Worm (Caenorhabditis elegans) whole organism, late embryonic: ENCODE measurements around the gene C02F4.4.
A peak's percentile ranks its signal among the peaks of the same experiment; 100 is the strongest.

Experiments
- C08G9.2 ChIP-seq: sonication (generic microtip); optimal IDR thresholded peaks from 2 replicates; lab custom pipeline; 2016; ENCODE audit warnings: mild to moderate bottlenecking, missing genetic modification characterization, moderate library complexity, missing compliant biosample characterization
- F13H6.1 ChIP-seq: sonication (generic microtip); optimal IDR thresholded peaks from 2 replicates; lab custom pipeline; 2016; ENCODE audit warnings: missing genetic modification characterization, missing compliant biosample characterization
- K02D7.2 ChIP-seq: sonication (generic microtip); optimal IDR thresholded peaks from 2 replicates; lab custom pipeline; 2017; ENCODE audit warnings: mild to moderate bottlenecking, missing genetic modification characterization, missing compliant biosample characterization
- Y22D7AL.16 ChIP-seq: sonication (generic microtip); optimal IDR thresholded peaks from 2 replicates; lab custom pipeline; 2016; ENCODE audit warnings: missing genetic modification characterization, missing compliant biosample characterization
- ahr-1 ChIP-seq: sonication (generic microtip); optimal IDR thresholded peaks from 2 replicates; lab custom pipeline; 2016; ENCODE audit warnings: missing genetic modification characterization, missing compliant biosample characterization
- ama-1 ChIP-seq: fragments of 150-350 bp; optimal IDR thresholded peaks from 2 replicates; lab custom pipeline; 2014
- ceh-14 ChIP-seq: sonication (generic microtip); optimal IDR thresholded peaks from 2 replicates; lab custom pipeline; 2016; ENCODE audit warnings: missing genotype, missing genetic modification characterization, missing compliant biosample characterization
- ceh-19 ChIP-seq: fragments of 200-800 bp; sonication (Bioruptor generic); optimal IDR thresholded peaks from 2 replicates; lab custom pipeline; 2018; ENCODE audit warnings: mild to moderate bottlenecking, missing genetic modification characterization, missing compliant biosample characterization
- ceh-2 ChIP-seq: sonication (generic microtip); optimal IDR thresholded peaks from 2 replicates; lab custom pipeline; 2016; ENCODE audit warnings: missing genotype, missing genetic modification characterization, missing compliant biosample characterization
- ceh-22 ChIP-seq: sonication (generic microtip); optimal IDR thresholded peaks from 2 replicates; lab custom pipeline; 2017; ENCODE audit warnings: missing biosample characterization, missing genetic modification characterization
- ceh-24 ChIP-seq: sonication (generic microtip); optimal IDR thresholded peaks from 2 replicates; lab custom pipeline; 2016; ENCODE audit warnings: mild to moderate bottlenecking, missing genetic modification characterization, missing compliant biosample characterization
- ceh-34 ChIP-seq: sonication (generic microtip); optimal IDR thresholded peaks from 2 replicates; lab custom pipeline; 2016; ENCODE audit warnings: mild to moderate bottlenecking, missing genetic modification characterization, missing compliant biosample characterization
- ceh-45 ChIP-seq: fragments of 200-800 bp; sonication (Bioruptor generic); IDR thresholded peaks from 2 replicates; pipeline ENCODE4 v1.3.6; 2022; ENCODE audit warnings: missing genetic modification reagents, missing genetic modification characterization, missing compliant biosample characterization
- ceh-48 ChIP-seq: sonication (generic microtip); optimal IDR thresholded peaks from 2 replicates; lab custom pipeline; 2016; ENCODE audit warnings: missing genetic modification characterization, inconsistent platforms, missing compliant biosample characterization
- ceh-6 ChIP-seq: fragments of 200-800 bp; sonication (Bioruptor generic); optimal IDR thresholded peaks from 2 replicates; lab custom pipeline; 2018; ENCODE audit warnings: mild to moderate bottlenecking, missing genetic modification characterization, missing compliant biosample characterization
- che-1 ChIP-seq: sonication (generic microtip); optimal IDR thresholded peaks from 2 replicates; lab custom pipeline; 2016; ENCODE audit warnings: mild to moderate bottlenecking, missing genetic modification characterization, missing compliant biosample characterization
- dmd-4 ChIP-seq: sonication (generic microtip); optimal IDR thresholded peaks from 2 replicates; lab custom pipeline; 2016; ENCODE audit warnings: borderline replicate concordance, missing genetic modification characterization, missing compliant biosample characterization
- dve-1 ChIP-seq: sonication (generic microtip); optimal IDR thresholded peaks from 2 replicates; lab custom pipeline; 2017; ENCODE audit warnings: antibody characterized with exemption, mild to moderate bottlenecking, missing genetic modification characterization, missing compliant biosample characterization
- elt-2 ChIP-seq: sonication (generic microtip); optimal IDR thresholded peaks from 2 replicates; lab custom pipeline; 2016; ENCODE audit warnings: missing genetic modification reagents, missing genetic modification characterization, missing compliant biosample characterization
- elt-4 ChIP-seq: sonication (generic microtip); optimal IDR thresholded peaks from 2 replicates; lab custom pipeline; 2016; ENCODE audit warnings: missing genetic modification characterization, missing compliant biosample characterization
- eyg-1 ChIP-seq: sonication (generic microtip); optimal IDR thresholded peaks from 2 replicates; lab custom pipeline; 2016; ENCODE audit warnings: missing genotype, missing genetic modification characterization, missing compliant biosample characterization
- fax-1 ChIP-seq: sonication (generic microtip); optimal IDR thresholded peaks from 2 replicates; lab custom pipeline; 2016; ENCODE audit warnings: missing genotype, missing genetic modification characterization, missing compliant biosample characterization
- gmeb-2 ChIP-seq: sonication (generic microtip); optimal IDR thresholded peaks from 2 replicates; lab custom pipeline; 2016; ENCODE audit warnings: missing genetic modification characterization, inconsistent platforms, missing compliant biosample characterization
- hlh-30 ChIP-seq: sonication (generic microtip); optimal IDR thresholded peaks from 2 replicates; lab custom pipeline; 2017; ENCODE audit warnings: antibody characterized with exemption, missing genetic modification characterization, missing compliant biosample characterization; ENCODE audit not compliant: insufficient read depth
- hlh-6 ChIP-seq: sonication (generic microtip); optimal IDR thresholded peaks from 2 replicates; lab custom pipeline; 2016; ENCODE audit warnings: missing genotype, missing genetic modification characterization, missing compliant biosample characterization
- hlh-8 ChIP-seq: sonication (generic microtip); optimal IDR thresholded peaks from 2 replicates; lab custom pipeline; 2016; ENCODE audit warnings: missing genotype, missing genetic modification characterization, missing compliant biosample characterization
- lim-6 ChIP-seq: sonication (generic microtip); optimal IDR thresholded peaks from 2 replicates; lab custom pipeline; 2016; ENCODE audit warnings: missing genetic modification characterization, missing compliant biosample characterization
- lin-11 ChIP-seq: fragments of 200-800 bp; sonication (Bioruptor generic); optimal IDR thresholded peaks from 2 replicates; lab custom pipeline; 2018; ENCODE audit warnings: mild to moderate bottlenecking, missing genetic modification characterization, missing compliant biosample characterization
- madf-2 ChIP-seq: sonication (generic microtip); optimal IDR thresholded peaks from 2 replicates; lab custom pipeline; 2017; ENCODE audit warnings: missing genetic modification characterization, missing compliant biosample characterization
- mec-3 ChIP-seq: sonication (generic microtip); optimal IDR thresholded peaks from 2 replicates; lab custom pipeline; 2016; ENCODE audit warnings: borderline replicate concordance, missing genetic modification characterization, missing compliant biosample characterization
- nhr-11 ChIP-seq: fragments of 150-350 bp; optimal IDR thresholded peaks from 2 replicates; lab custom pipeline; 2014; ENCODE audit warnings: missing biosample characterization, missing genetic modification characterization
- nhr-232 ChIP-seq: sonication (generic microtip); optimal IDR thresholded peaks from 2 replicates; lab custom pipeline; 2016; ENCODE audit warnings: missing genetic modification characterization, missing compliant biosample characterization
- odd-2 ChIP-seq: sonication (generic microtip); optimal IDR thresholded peaks from 2 replicates; lab custom pipeline; 2017; ENCODE audit warnings: antibody characterized with exemption, mild to moderate bottlenecking, missing genetic modification characterization, missing compliant biosample characterization
- pag-3 ChIP-seq: sonication (generic microtip); optimal IDR thresholded peaks from 2 replicates; lab custom pipeline; 2016; ENCODE audit warnings: missing compliant biosample characterization, missing genetic modification characterization, borderline replicate concordance
- pat-9 ChIP-seq: fragments of 200-800 bp; sonication (Bioruptor generic); optimal IDR thresholded peaks from 2 replicates; lab custom pipeline; 2018; ENCODE audit warnings: mild to moderate bottlenecking, missing genetic modification characterization, moderate library complexity, missing compliant biosample characterization
- pax-1 ChIP-seq: fragments of 150-350 bp; optimal IDR thresholded peaks from 2 replicates; lab custom pipeline; 2014; ENCODE audit warnings: missing biosample characterization, missing genetic modification characterization
- pha-4 ChIP-seq: fragments of 150-350 bp; optimal IDR thresholded peaks from 2 replicates; lab custom pipeline; 2018; ENCODE audit warnings: missing biosample characterization, missing genetic modification reagents, missing genetic modification characterization
- pqm-1 ChIP-seq: sonication (generic microtip); optimal IDR thresholded peaks from 2 replicates; lab custom pipeline; 2016; ENCODE audit warnings: missing genetic modification characterization, missing compliant biosample characterization
- pros-1 ChIP-seq: fragments of 150-350 bp; optimal IDR thresholded peaks from 2 replicates; lab custom pipeline; 2014; ENCODE audit warnings: missing biosample characterization, missing genetic modification reagents, missing genetic modification characterization
- rnt-1 ChIP-seq: sonication (generic microtip); optimal IDR thresholded peaks from 2 replicates; lab custom pipeline; 2016; ENCODE audit warnings: missing genetic modification characterization, missing compliant biosample characterization
- sdc-2 ChIP-seq: sonication (generic microtip); optimal IDR thresholded peaks from 2 replicates; lab custom pipeline; 2016; ENCODE audit warnings: missing genotype, missing genetic modification characterization, missing compliant biosample characterization
- sox-4 ChIP-seq: sonication (generic microtip); optimal IDR thresholded peaks from 2 replicates; lab custom pipeline; 2017; ENCODE audit warnings: mild to moderate bottlenecking, missing genetic modification characterization, inconsistent platforms, missing compliant biosample characterization
- tbx-2 ChIP-seq: sonication (generic microtip); optimal IDR thresholded peaks from 2 replicates; lab custom pipeline; 2016; ENCODE audit warnings: missing genetic modification characterization, missing compliant biosample characterization
- tbx-7 ChIP-seq: sonication (generic microtip); optimal IDR thresholded peaks from 2 replicates; lab custom pipeline; 2016; ENCODE audit warnings: missing genotype, missing genetic modification characterization, missing compliant biosample characterization
- ttx-3 ChIP-seq: sonication (generic microtip); optimal IDR thresholded peaks from 2 replicates; lab custom pipeline; 2016; ENCODE audit warnings: missing genetic modification reagents, missing genetic modification characterization, missing compliant biosample characterization
- unc-42 ChIP-seq: sonication (generic microtip); optimal IDR thresholded peaks from 2 replicates; lab custom pipeline; 2016; ENCODE audit warnings: missing genotype, missing genetic modification characterization, missing compliant biosample characterization
- ztf-16 ChIP-seq: sonication (generic microtip); optimal IDR thresholded peaks from 2 replicates; lab custom pipeline; 2017; ENCODE audit warnings: missing genetic modification characterization, missing compliant biosample characterization

Gene C02F4.4

DNA sequence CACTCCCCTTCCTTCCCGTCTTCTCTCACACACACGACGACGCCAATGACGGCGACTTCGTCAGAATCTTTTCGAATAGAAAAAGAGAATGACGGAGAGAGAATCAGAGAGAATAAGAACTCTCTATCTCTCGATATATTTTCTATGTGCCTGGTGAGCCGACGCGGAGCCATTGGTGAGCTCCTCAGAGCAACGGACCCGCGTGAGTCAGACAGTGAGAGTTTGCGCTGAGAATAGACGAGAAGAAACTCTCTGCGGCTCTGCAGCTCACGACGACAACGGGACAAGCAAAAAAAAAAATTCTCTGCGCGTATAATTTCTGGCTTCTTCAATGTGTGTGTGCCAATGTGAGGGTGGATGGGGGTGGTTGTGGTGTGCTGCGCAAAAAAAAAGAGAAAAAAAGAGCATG is 15.1 kb downstream of the C02F4.4 start (continued):
- no peak for TF ChIP-seq K02D7.2 (tag; lab: Kevin White, UChicago)
- no peak for TF ChIP-seq nhr-11 (tag; lab: Kevin White, UChicago)
- no peak for TF ChIP-seq nhr-232
- no peak for TF ChIP-seq ceh-45 (GFP tag; lab: Robert Waterston, UW)
- TF ChIP-seq, all 69 proteins: peak for 8

- TF ChIP-seq che-1 (no peak), ahr-1 (no peak), hlh-30 (tag; lab: Kevin White, UChicago) (no peak), ttx-3 (tag; lab: Kevin White, UChicago) (no peak), odd-2 (tag; lab: Kevin White, UChicago) (no peak), elt-2 (tag; lab: Kevin White, UChicago) (no peak), pax-1 (tag; lab: Kevin White, UChicago) (no peak), elt-4 (tag; lab: Kevin White, UChicago) (no peak), rnt-1 (tag; lab: Kevin White, UChicago) (no peak)
- TF ChIP-seq, all 69 proteins: peak for 0
Observed at ce11 chrIV:10498401-10498800, 16.6 kb downstream of the C02F4.4 start.

DNA sequence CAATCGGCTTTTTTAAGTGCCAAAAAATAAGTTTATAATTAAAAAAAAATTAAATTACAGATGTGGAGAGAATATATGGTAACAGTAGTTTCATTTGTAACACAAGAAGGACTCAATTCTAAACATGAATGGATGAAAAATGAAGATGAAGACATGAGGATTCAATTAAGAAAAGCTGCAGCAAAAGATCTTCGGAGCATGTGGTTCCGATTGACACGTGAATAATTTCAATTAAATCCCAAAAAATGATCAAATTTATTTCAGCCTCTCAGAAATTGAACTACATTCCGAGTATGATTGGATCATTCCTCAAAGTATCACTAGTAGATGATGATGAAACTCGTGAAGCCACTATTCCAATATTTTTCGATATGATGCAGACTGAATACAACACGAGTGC is 25.6 kb downstream of the C02F4.4 start:
- TF ChIP-seq C08G9.2 (tag; lab: Kevin White, UChicago) (no peak), pax-1 (tag; lab: Kevin White, UChicago) (no peak), hlh-8 (tag; lab: Kevin White, UChicago) (peak; percentile 3), mec-3 (tag; lab: Kevin White, UChicago) (no peak), sox-4 (tag; lab: Kevin White, UChicago) (no peak), Y22D7AL.16 (tag; lab: Kevin White, UChicago) (no peak)
- TF ChIP-seq, all 69 proteins: peak for 1

DNA sequence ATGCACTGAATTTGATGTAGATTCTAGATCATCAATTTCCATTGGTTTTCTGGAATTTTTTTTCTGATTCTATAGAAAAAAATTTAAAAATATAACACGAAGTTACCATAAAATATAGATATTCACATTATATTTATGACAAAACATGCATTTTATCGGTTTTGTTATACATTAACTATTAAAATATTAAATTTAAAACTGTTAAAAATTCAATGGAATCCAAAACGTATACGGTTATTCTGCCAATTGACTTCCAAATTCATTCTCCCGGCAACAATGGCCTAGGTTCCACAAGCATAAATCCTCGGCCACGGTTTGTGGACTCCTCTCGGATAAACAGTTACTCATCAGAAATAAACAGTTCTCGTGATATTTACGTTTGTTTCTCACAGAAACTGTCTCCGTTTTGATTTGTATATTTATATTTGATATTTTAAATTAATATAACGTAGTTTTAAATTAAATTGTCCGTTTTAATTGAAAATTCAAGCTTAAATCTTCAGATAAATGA is 31.4 kb downstream of the C02F4.4 start, which contains the start of the genes F01D4.5 and ced-5:
F01D4.5 (minus strand) TSS at position 51 of the 511 bp plus-strand sequence.
ced-5 (plus strand) TSS at position 504 of the 511 bp plus-strand sequence.
- TF ChIP-seq lin-11 (tag; lab: Kevin White, UChicago) (no peak), elt-2 (tag; lab: Kevin White, UChicago) (peak; percentile 79), ceh-14 (tag; lab: Kevin White, UChicago) (no peak), lim-6 (tag; lab: Kevin White, UChicago) (peak; percentile 62), ceh-24 (tag; lab: Kevin White, UChicago) (no peak), pqm-1 (tag; lab: Kevin White, UChicago) (peak; percentile 38), eyg-1 (tag; lab: Kevin White, UChicago) (no peak), F13H6.1 (tag; lab: Kevin White, UChicago) (peak; percentile 26), sox-4 (tag; lab: Kevin White, UChicago) (no peak), sdc-2 (tag; lab: Kevin White, UChicago) (no peak), ceh-6 (GFP tag; lab: Kevin White, UChicago) (no peak), pat-9 (tag; lab: Kevin White, UChicago) (no peak), pha-4 (tag; lab: Kevin White, UChicago) (no peak), dve-1 (tag; lab: Kevin White, UChicago) (no peak), ceh-19 (GFP tag; lab: Kevin White, UChicago) (peak; percentile 26), ceh-48 (tag; lab: Kevin White, UChicago) (no peak), ceh-2 (peak; percentile 93), pag-3 (tag; lab: Kevin White, UChicago) (no peak), hlh-30 (tag; lab: Kevin White, UChicago) (no peak), tbx-2 (tag; lab: Kevin White, UChicago) (peak; percentile 78), pros-1 (no peak), unc-42 (peak; percentile 17), ama-1 (no peak), gmeb-2 (tag; lab: Kevin White, UChicago) (peak; percentile 15), ceh-22 (no peak), hlh-8 (tag; lab: Kevin White, UChicago) (peak; percentile 78), nhr-11 (tag; lab: Kevin White, UChicago) (no peak), ztf-16 (tag; lab: Kevin White, UChicago) (peak; percentile 58), dmd-4 (tag; lab: Kevin White, UChicago) (no peak), hlh-6 (tag; lab: Kevin White, UChicago) (peak; percentile 26), ceh-34 (peak; percentile 18), madf-2 (tag; lab: Kevin White, UChicago) (no peak), tbx-7 (tag; lab: Kevin White, UChicago) (peak; percentile 85), ahr-1 (peak; percentile 42), fax-1 (tag; lab: Kevin White, UChicago) (peak; percentile 61)
